Fruit fly (Drosophila melanogaster) Kc167 (cell line): ENCODE results near the gene CG5946.

Source experiments
- Sin3A ChIP-seq: fragments of >200 bp; optimal IDR thresholded peaks from 2 replicates; lab custom pipeline; 2018; ENCODE audit warnings: missing external identifiers
- psq ChIP-seq: fragments of >200 bp; optimal IDR thresholded peaks from 2 replicates; lab custom pipeline; 2017; ENCODE audit warnings: missing external identifiers

DNA sequence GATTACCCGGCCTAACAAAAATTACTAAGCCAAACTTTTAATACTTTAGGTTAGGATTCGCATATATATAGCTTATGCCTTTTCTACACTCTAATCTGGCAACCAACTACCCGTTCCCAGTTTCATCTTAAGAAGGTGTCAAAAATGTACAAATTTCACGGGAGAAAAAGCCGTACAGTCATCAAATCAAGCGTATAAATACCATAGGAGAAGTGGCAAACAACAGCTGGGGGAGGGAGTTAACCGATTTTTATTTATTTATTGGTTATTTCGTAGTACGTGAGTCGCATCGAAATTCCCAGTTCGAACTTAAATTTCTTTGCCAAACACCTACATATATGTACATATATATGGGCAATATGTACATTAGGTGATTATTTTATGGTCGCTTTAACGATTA is 6.7 kb upstream of the CG5946 start, which contains the start of gene CG7264:
- TF ChIP-seq psq (lab: Kevin White, UChicago) (no peak), Sin3A (lab: Kevin White, UChicago) (no peak)
